Worm (Caenorhabditis elegans): ENCODE measurements around the gene nhr-218.

nhr-218 gene

ce11 chrV:16302439-16302838 is 44.2 kb downstream of the nhr-218 start, which contains the start of the genes C31A11.13 and oac-6:
Gene C31A11.13, minus strand, starts transcription at chrV:16302551.
Gene oac-6, plus strand, starts transcription at chrV:16302717.
- no peak for TF ChIP-seq D1046.2 (GFP tag; IDR thresholded peaks at IDR 0.05)
- no peak for TF ChIP-seq pha-4 (GFP tag; IDR thresholded peaks at IDR 0.05)
- no peak for TF ChIP-seq pha-4 (tag; optimal IDR thresholded peaks at IDR 0.05)
- no peak for TF ChIP-seq cey-2 (tag; optimal IDR thresholded peaks at IDR 0.05; ENCODE audit: borderline replicate concordance, insufficient read depth)
- TF ChIP-seq lsy-2 (tag; optimal IDR thresholded peaks at IDR 0.05) = no peak
- no peak for TF ChIP-seq ZK337.2 (GFP tag; IDR thresholded peaks at IDR 0.05)
- TF ChIP-seq skn-1 (tag; optimal IDR thresholded peaks at IDR 0.05) = no peak
- TF ChIP-seq lir-3 (tag; optimal IDR thresholded peaks at IDR 0.05) = no peak
- TF ChIP-seq nhr-48 (tag; optimal IDR thresholded peaks at IDR 0.05) = no peak
- no peak for TF ChIP-seq ces-1 (GFP tag; optimal IDR thresholded peaks at IDR 0.05)
- no peak for TF ChIP-seq mes-2 (tag; optimal IDR thresholded peaks at IDR 0.05; ENCODE audit: poor library complexity, severe bottlenecking)
- peak; percentile 37 for TF ChIP-seq pqm-1 (tag; optimal IDR thresholded peaks at IDR 0.05)
- TF ChIP-seq daf-8 (GFP tag; IDR thresholded peaks at IDR 0.05) = no peak
- no peak for TF ChIP-seq lin-39 (tag; optimal IDR thresholded peaks at IDR 0.05)
- no peak for TF ChIP-seq nhr-76 (tag; optimal IDR thresholded peaks at IDR 0.05)
- no peak for TF ChIP-seq lin-29 (GFP tag; IDR thresholded peaks at IDR 0.05)
- no peak for TF ChIP-seq daf-16 (GFP tag; optimal IDR thresholded peaks at IDR 0.05)
- TF ChIP-seq daf-16 (tag; optimal IDR thresholded peaks at IDR 0.05) = peak; percentile 9
- TF ChIP-seq mdl-1 (tag; optimal IDR thresholded peaks at IDR 0.05) = no peak
- no peak for TF ChIP-seq spr-3 (GFP tag; optimal IDR thresholded peaks at IDR 0.05)
- TF ChIP-seq zip-2 (tag; optimal IDR thresholded peaks at IDR 0.05) = no peak
- TF ChIP-seq nhr-11 (tag; optimal IDR thresholded peaks at IDR 0.05) = no peak
- no peak for TF ChIP-seq egl-27 (tag; optimal IDR thresholded peaks at IDR 0.05)
- TF ChIP-seq unc-62 (GFP tag; optimal IDR thresholded peaks at IDR 0.05 in 1 of 2) = peak in 1 of 2 experiments; percentile 65
- TF ChIP-seq unc-62 (tag; optimal IDR thresholded peaks at IDR 0.05) = no peak
- no peak for TF ChIP-seq zip-11 (GFP tag; IDR thresholded peaks at IDR 0.05)
- TF ChIP-seq gei-8 (GFP tag; optimal IDR thresholded peaks at IDR 0.05) = no peak
- TF ChIP-seq aly-2 (tag; optimal IDR thresholded peaks at IDR 0.05) = no peak
- TF ChIP-seq nhr-28 (tag; optimal IDR thresholded peaks at IDR 0.05) = peak; percentile 27

ce11 chrV:16307253-16307652 is 49.0 kb downstream of the nhr-218 start, which contains the start of gene srxa-7:
Gene srxa-7, plus strand, starts transcription at chrV:16307553.
- TF ChIP-seq F37D6.2 (tag; optimal IDR thresholded peaks at IDR 0.05) = no peak

ce11 chrV:16308343-16308742 is 50.1 kb downstream of the nhr-218 start:
- TF ChIP-seq nhr-28 (tag; optimal IDR thresholded peaks at IDR 0.05) (no peak), unc-130 (GFP tag; optimal IDR thresholded peaks at IDR 0.05) (no peak), aha-1 (tag) (peak; percentile 93), madf-5 (GFP tag; IDR thresholded peaks at IDR 0.05) (no peak)

- TF ChIP-seq ceh-32 (tag; optimal IDR thresholded peaks at IDR 0.05; ENCODE audit: poor library complexity) (no peak), hlh-30 (tag; optimal IDR thresholded peaks at IDR 0.05; ENCODE audit: insufficient read depth) (peak; percentile 37), dmd-6 (GFP tag; IDR thresholded peaks at IDR 0.05) (peak; percentile 20; the same call in 1 of the 2 replicates), unc-62 (GFP tag; optimal IDR thresholded peaks at IDR 0.05 in 1 of 2) (peak in 1 of 2 experiments; percentile 52), unc-62 (tag; optimal IDR thresholded peaks at IDR 0.05) (no peak), hif-1 (tag; optimal IDR thresholded peaks at IDR 0.05) (peak in 1 of 2 experiments; percentile 50), tag-97 (GFP tag; IDR thresholded peaks at IDR 0.05) (no peak), nhr-28 (tag; optimal IDR thresholded peaks at IDR 0.05) (peak; percentile 72), duxl-1 (tag; optimal IDR thresholded peaks at IDR 0.05; ENCODE audit: poor library complexity) (peak; percentile 10), jun-1 (tag; optimal IDR thresholded peaks at IDR 0.05) (no peak), zip-2 (tag; optimal IDR thresholded peaks at IDR 0.05) (peak; percentile 69)
Measured at ce11 chrV:16309523-16309922, 51.3 kb downstream of the nhr-218 start, which contains the start of gene oac-7. Gene oac-7, plus strand, starts transcription at chrV:16309805.

Data from whole organism, L4 larva.